Worm (Caenorhabditis elegans) whole organism, L3 larva: ENCODE results near the gene ZK105.13.

Experiments
- lin-39 ChIP-seq: fragments of 150-350 bp; optimal IDR thresholded peaks from 2 replicates; lab custom pipeline; 2018; ENCODE audit warnings: missing biosample characterization, missing genetic modification reagents, missing genetic modification characterization
- nfya-1 ChIP-seq: sonication (generic microtip); optimal IDR thresholded peaks from 2 replicates; lab custom pipeline; 2017; ENCODE audit warnings: missing genetic modification characterization, mild to moderate bottlenecking, missing compliant biosample characterization, antibody characterized with exemption, moderate library complexity; ENCODE audit not compliant: insufficient read depth
- nhr-28 ChIP-seq: fragments of 150-350 bp; optimal IDR thresholded peaks from 2 replicates; lab custom pipeline; 2014; ENCODE audit warnings: missing biosample characterization, missing genetic modification characterization
- pha-4 ChIP-seq: fragments of 150-350 bp; optimal IDR thresholded peaks from 2 replicates; lab custom pipeline; 2014; ENCODE audit warnings: missing biosample characterization, missing genetic modification reagents, missing genetic modification characterization

DNA sequence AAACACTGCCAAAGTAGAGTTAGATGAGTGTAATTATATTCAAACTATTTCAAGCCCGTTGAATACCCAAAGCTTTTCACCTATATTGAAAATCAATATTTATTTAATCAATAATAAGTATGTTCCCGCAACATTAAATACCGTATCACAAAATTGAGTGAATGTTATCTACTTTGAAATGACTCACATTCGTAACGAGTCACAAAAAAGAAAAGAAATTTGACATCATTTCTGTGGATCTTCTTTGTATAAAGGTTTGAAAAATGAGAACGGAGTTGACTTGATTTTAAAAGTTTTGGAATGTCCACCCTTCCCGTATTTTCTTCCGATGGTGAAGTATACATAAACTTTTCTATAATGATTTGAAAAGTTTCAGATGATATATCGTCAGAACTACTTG is 22.3 kb upstream of the ZK105.13 start, which contains the start of gene srr-10:
- TF ChIP-seq pha-4 (tag; lab: Kevin White, UChicago) (no peak), lin-39 (tag; lab: Kevin White, UChicago) (no peak), nhr-28 (tag; lab: Kevin White, UChicago) (no peak), nfya-1 (no peak)
